Fruit fly (Drosophila melanogaster) whole organism, embryonic: ENCODE data around the gene Rpn2.

Experiments used
- CG10267 ChIP-seq: fragments of 200-800 bp; sonication (Bioruptor generic); optimal IDR thresholded peaks from 2 replicates; lab custom pipeline; 2018; ENCODE audit warnings: missing biosample characterization, mild to moderate bottlenecking, missing genetic modification characterization, moderate library complexity
- CG10543 ChIP-seq: fragments of 200-800 bp; sonication (Bioruptor generic); optimal IDR thresholded peaks from 3 replicates; lab custom pipeline; 2017; ENCODE audit warnings: missing biosample characterization, mild to moderate bottlenecking, missing genetic modification characterization, moderate library complexity
- CG10654 ChIP-seq: fragments of 200-800 bp; sonication (Bioruptor generic); optimal IDR thresholded peaks from 2 replicates; lab custom pipeline; 2016; ENCODE audit warnings: missing biosample characterization, missing genetic modification characterization
- CG11093 ChIP-seq: fragments of 200-800 bp; sonication (Bioruptor generic); IDR thresholded peaks from 3 replicates; pipeline ENCODE4 v1.3.6; 2022; ENCODE audit warnings: missing biosample characterization, missing genetic modification characterization
- CG15601 ChIP-seq: fragments of 200-800 bp; sonication (Bioruptor generic); optimal IDR thresholded peaks from 3 replicates; lab custom pipeline; 2019; ENCODE audit warnings: missing biosample characterization, mild to moderate bottlenecking, missing genetic modification characterization, moderate library complexity
- CG15696 ChIP-seq: fragments of 200-800 bp; sonication (Bioruptor generic); optimal IDR thresholded peaks from 2 replicates; lab custom pipeline; 2019; ENCODE audit warnings: missing biosample characterization, mild to moderate bottlenecking, missing genetic modification characterization, moderate library complexity
- CG16779 ChIP-seq: fragments of 200-800 bp; sonication (Bioruptor generic); IDR thresholded peaks from 2 replicates; pipeline ENCODE4 v1.3.6; 2022; ENCODE audit warnings: missing biosample characterization, missing genetic modification characterization
- CG16863 ChIP-seq: fragments of 200-800 bp; sonication (Bioruptor generic); optimal IDR thresholded peaks from 3 replicates; lab custom pipeline; 2016; ENCODE audit warnings: missing biosample characterization, missing genetic modification characterization
- CG18262 ChIP-seq: fragments of 200-800 bp; optimal IDR thresholded peaks from 3 replicates; lab custom pipeline; 2019; ENCODE audit warnings: missing biosample characterization, mild to moderate bottlenecking, missing genetic modification characterization, moderate library complexity
- CG1832 ChIP-seq: fragments of 200-800 bp; sonication (Bioruptor generic); optimal IDR thresholded peaks from 2 replicates; lab custom pipeline; 2017; ENCODE audit warnings: missing biosample characterization, mild to moderate bottlenecking, missing genetic modification characterization, inconsistent platforms
- CG18619 ChIP-seq: fragments of 200-800 bp; sonication (Bioruptor generic); optimal IDR thresholded peaks from 3 replicates; lab custom pipeline; 2017; ENCODE audit warnings: missing biosample characterization, mild to moderate bottlenecking, missing genetic modification characterization
- CG2129 ChIP-seq: fragments of 200-800 bp; sonication (Bioruptor generic); IDR thresholded peaks from 2 replicates; pipeline ENCODE4 v1.3.6; 2022; ENCODE audit warnings: missing biosample characterization, missing genetic modification characterization; ENCODE audit not compliant: partially characterized antibody
- CG4707 ChIP-seq: fragments of 200-800 bp; sonication (Bioruptor generic); optimal IDR thresholded peaks from 2 replicates; lab custom pipeline; 2018; ENCODE audit warnings: missing biosample characterization, mild to moderate bottlenecking, missing genetic modification characterization, moderate library complexity
- CG7357 ChIP-seq: fragments of 200-800 bp; sonication (Bioruptor generic); IDR thresholded peaks from 3 replicates; pipeline ENCODE4 v1.3.6; 2022; ENCODE audit warnings: missing biosample characterization, missing genetic modification characterization
- CG8281 ChIP-seq: fragments of 200-800 bp; sonication (Bioruptor generic); optimal IDR thresholded peaks from 2 replicates; lab custom pipeline; 2018; ENCODE audit warnings: missing biosample characterization, mild to moderate bottlenecking, missing genetic modification characterization, moderate library complexity
- CG8478 ChIP-seq: fragments of >200 bp; optimal IDR thresholded peaks from 2 replicates; lab custom pipeline; 2018
- D ChIP-seq, 2 experiments: fragments of 200-800 bp in 1 of 2; fragments of >200 bp in 1 of 2; sonication (Bioruptor generic) in 1 of 2; optimal IDR thresholded peaks; 2 replicates in 1 of 2; 3 replicates in 1 of 2; lab custom pipeline; 2017; ENCODE audit warnings: mild to moderate bottlenecking in 1 of 2, missing biosample characterization in 1 of 2, missing genetic modification characterization in 1 of 2, missing genetic modification reagents in 1 of 2
- Hand ChIP-seq: fragments of 200-800 bp; sonication (Bioruptor generic); optimal IDR thresholded peaks from 2 replicates; lab custom pipeline; 2017; ENCODE audit warnings: mild to moderate bottlenecking, missing biosample characterization, missing genetic modification reagents, missing genetic modification characterization
- Hr3 ChIP-seq: fragments of 200-800 bp; sonication (Bioruptor generic); optimal IDR thresholded peaks from 3 replicates; lab custom pipeline; 2016; ENCODE audit warnings: missing biosample characterization, missing genetic modification characterization
- Hr78 ChIP-seq, 2 experiments: fragments of 200-800 bp in 1 of 2; fragments of >200 bp in 1 of 2; sonication (Bioruptor generic) in 1 of 2; optimal IDR thresholded peaks; 2 replicates each; lab custom pipeline; 2017 to 2019; ENCODE audit warnings: missing biosample characterization in 2 of 2, missing genetic modification characterization in 2 of 2, mild to moderate bottlenecking in 1 of 2, moderate library complexity in 1 of 2
- Lhr ChIP-seq: fragments of 200-800 bp; sonication (Bioruptor generic); optimal IDR thresholded peaks from 3 replicates; lab custom pipeline; 2017; ENCODE audit warnings: mild to moderate bottlenecking, missing biosample characterization, missing genetic modification reagents, missing genetic modification characterization
- MTF-1 ChIP-seq: fragments of 200-800 bp; sonication (Bioruptor generic); optimal IDR thresholded peaks from 2 replicates; lab custom pipeline; 2018; ENCODE audit warnings: missing biosample characterization, mild to moderate bottlenecking, missing genetic modification characterization, borderline replicate concordance
- Mes4 ChIP-seq: fragments of 200-800 bp; sonication (Bioruptor generic); optimal IDR thresholded peaks from 2 replicates; lab custom pipeline; 2016; ENCODE audit warnings: missing biosample characterization, missing genetic modification characterization
- Pdp1 ChIP-seq, 2 experiments: fragments of 200-800 bp; sonication (Bioruptor generic); optimal IDR thresholded peaks; 3 replicates each; lab custom pipeline; 2016; ENCODE audit warnings: missing biosample characterization in 2 of 2, missing genetic modification characterization in 2 of 2, mild to moderate bottlenecking in 1 of 2, moderate library complexity in 1 of 2
- Scr ChIP-seq: fragments of 200-800 bp; sonication (Bioruptor generic); IDR thresholded peaks from 2 replicates; pipeline ENCODE4 v1.3.6; 2022; ENCODE audit warnings: missing biosample characterization, missing genetic modification characterization; ENCODE audit not compliant: partially characterized antibody
- Sry-β ChIP-seq: fragments of 200-800 bp; sonication (Bioruptor generic); optimal IDR thresholded peaks from 2 replicates; lab custom pipeline; 2018; ENCODE audit warnings: missing biosample characterization, mild to moderate bottlenecking, missing genetic modification characterization, moderate library complexity
- TFAM ChIP-seq: fragments of 200-800 bp; sonication (Bioruptor generic); optimal IDR thresholded peaks from 2 replicates; lab custom pipeline; 2017; ENCODE audit warnings: missing biosample characterization, missing genetic modification characterization, inconsistent platforms
- ash1 ChIP-seq: fragments of 200-800 bp; sonication (Bioruptor generic); optimal IDR thresholded peaks from 2 replicates; lab custom pipeline; 2018; ENCODE audit warnings: missing biosample characterization, mild to moderate bottlenecking, missing genetic modification characterization
- bab2 ChIP-seq: fragments of 200-800 bp; sonication (Bioruptor generic); optimal IDR thresholded peaks from 2 replicates; lab custom pipeline; 2016; ENCODE audit warnings: missing biosample characterization, missing genetic modification characterization
- chif ChIP-seq, 2 experiments: fragments of 200-800 bp; sonication (Bioruptor generic); optimal IDR thresholded peaks; 3 replicates each; lab custom pipeline; 2016; ENCODE audit warnings: missing biosample characterization in 2 of 2, missing genetic modification characterization in 2 of 2
- dimm ChIP-seq: fragments of 200-800 bp; sonication (Bioruptor generic); IDR thresholded peaks from 2 replicates; pipeline ENCODE4 v1.3.6; 2022; ENCODE audit warnings: missing biosample characterization, missing genetic modification characterization
- disco-r ChIP-seq: fragments of 200-800 bp; sonication (Bioruptor generic); optimal IDR thresholded peaks from 2 replicates; lab custom pipeline; 2016; ENCODE audit warnings: missing biosample characterization, missing genetic modification characterization
- gce ChIP-seq: fragments of 200-800 bp; sonication (Bioruptor generic); IDR thresholded peaks from 3 replicates; pipeline ENCODE4 v1.3.6; 2022; ENCODE audit warnings: missing biosample characterization, missing genetic modification characterization
- h ChIP-seq: fragments of >200 bp; optimal IDR thresholded peaks from 2 replicates; lab custom pipeline; 2017
- hkb ChIP-seq, 2 experiments: fragments of 200-800 bp in 1 of 2; fragments of >200 bp in 1 of 2; sonication (Bioruptor generic) in 1 of 2; IDR thresholded peaks in 1 of 2; optimal IDR thresholded peaks in 1 of 2; 2 replicates each; pipeline versions ENCODE4 v1.3.6 to Lab custom; 2017 to 2022; ENCODE audit warnings: missing biosample characterization in 1 of 2, missing genetic modification characterization in 1 of 2
- insv ChIP-seq, 2 experiments: fragments of 200-800 bp; sonication (Bioruptor generic); optimal IDR thresholded peaks; 3 replicates each; lab custom pipeline; 2016 to 2018; ENCODE audit warnings: missing biosample characterization in 2 of 2, missing genetic modification characterization in 2 of 2
- jigr1 ChIP-seq: fragments of 200-800 bp; sonication (Bioruptor generic); IDR thresholded peaks from 3 replicates; pipeline ENCODE4 v1.3.6; 2022; ENCODE audit warnings: missing biosample characterization, missing genetic modification characterization
- lbe ChIP-seq: fragments of 200-800 bp; sonication (Bioruptor generic); optimal IDR thresholded peaks from 2 replicates; lab custom pipeline; 2016; ENCODE audit warnings: missing biosample characterization, mild to moderate bottlenecking, missing genetic modification characterization
- nerfin-2 ChIP-seq: fragments of 200-800 bp; sonication (Bioruptor generic); IDR thresholded peaks from 2 replicates; pipeline ENCODE4 v1.3.6; 2022; ENCODE audit warnings: missing biosample characterization, missing genetic modification characterization; ENCODE audit not compliant: partially characterized antibody
- nmo ChIP-seq: fragments of 200-800 bp; sonication (Bioruptor generic); optimal IDR thresholded peaks from 2 replicates; lab custom pipeline; 2018; ENCODE audit warnings: missing biosample characterization, mild to moderate bottlenecking, missing genetic modification characterization, moderate library complexity
- pho ChIP-seq: fragments of 200-800 bp; sonication (Bioruptor generic); optimal IDR thresholded peaks from 2 replicates; lab custom pipeline; 2016; ENCODE audit warnings: missing biosample characterization, missing genetic modification characterization
- pnt ChIP-seq: fragments of 200-800 bp; sonication (Bioruptor generic); optimal IDR thresholded peaks from 3 replicates; lab custom pipeline; 2016; ENCODE audit warnings: missing biosample characterization, missing genetic modification characterization
- slp2 ChIP-seq: fragments of 200-800 bp; sonication (Bioruptor generic); optimal IDR thresholded peaks from 2 replicates; lab custom pipeline; 2016; ENCODE audit warnings: missing biosample characterization, missing genetic modification characterization
- trem ChIP-seq: fragments of 200-800 bp; optimal IDR thresholded peaks from 3 replicates; lab custom pipeline; 2019; ENCODE audit warnings: missing biosample characterization, mild to moderate bottlenecking, missing genetic modification characterization, moderate library complexity
- tx ChIP-seq: fragments of 200-800 bp; sonication (Bioruptor generic); optimal IDR thresholded peaks from 2 replicates; lab custom pipeline; 2016; ENCODE audit warnings: missing biosample characterization, missing genetic modification characterization
- unpg ChIP-seq: fragments of 200-800 bp; sonication (Bioruptor generic); optimal IDR thresholded peaks from 3 replicates; lab custom pipeline; 2018; ENCODE audit warnings: missing biosample characterization, mild to moderate bottlenecking, missing genetic modification characterization, moderate library complexity

The Rpn2 gene

DNA sequence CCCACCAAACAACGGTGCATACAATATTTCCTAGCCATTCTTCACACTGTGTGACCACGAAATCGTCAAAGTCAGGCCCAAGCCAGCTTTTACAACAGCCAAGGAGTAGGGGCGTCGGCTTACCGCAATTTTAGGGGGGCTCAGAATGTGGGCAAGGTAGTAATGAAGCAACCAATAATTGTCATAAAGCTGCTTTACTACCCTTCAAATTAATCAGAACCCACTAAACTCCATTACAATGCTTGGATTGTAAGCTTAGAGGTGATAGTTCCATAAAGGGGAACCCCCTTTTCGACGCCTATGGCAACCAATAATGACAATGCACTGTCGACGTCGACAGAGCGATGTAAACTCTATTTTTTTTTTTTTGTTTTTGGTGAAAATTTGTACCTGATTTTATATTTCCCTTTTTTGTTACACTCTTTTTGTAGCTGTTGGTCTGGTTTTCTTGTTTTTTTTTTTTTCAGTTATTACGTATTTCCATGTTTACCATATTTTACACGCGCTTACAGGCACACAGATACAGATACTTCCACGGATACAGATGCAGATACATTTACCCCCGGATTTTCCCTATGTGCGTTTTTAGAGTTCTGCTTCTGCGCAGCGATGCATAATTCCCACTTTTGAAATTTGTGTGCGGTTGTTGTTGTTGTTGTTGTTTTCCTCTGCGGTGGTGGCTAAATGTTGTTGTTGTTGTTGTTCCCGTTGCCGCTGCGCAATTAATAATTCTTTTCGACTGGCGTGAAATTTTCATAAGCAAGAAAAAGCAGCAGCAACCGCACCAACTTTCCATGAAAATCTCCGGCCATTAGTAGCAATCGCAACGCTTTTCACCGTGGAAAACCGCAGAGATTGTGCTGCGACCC, 51.5 kb downstream of the Rpn2 start (continued):
- TF ChIP-seq CG10267 (tag; lab: Kevin White, UChicago) (peak; percentile 68), nerfin-2 (no peak), CG8478 (no peak), pnt (GFP tag; lab: Kevin White, UChicago) (peak; percentile 64), Hand (GFP tag; lab: Kevin White, UChicago) (no peak), Hr3 (GFP tag; lab: Kevin White, UChicago) (peak; percentile 56), slp2 (GFP tag; lab: Kevin White, UChicago) (peak; percentile 55), Lhr (GFP tag; lab: Kevin White, UChicago) (peak; percentile 56), trem (tag; lab: Kevin White, UChicago) (peak; percentile 74), ash1 (GFP tag; lab: Kevin White, UChicago) (no peak), bab2 (GFP tag; lab: Kevin White, UChicago) (peak; percentile 74), CG16863 (peak; percentile 79), hkb (optimal IDR thresholded peaks at IDR 0.05; lab: Kevin White, UChicago) (no peak), hkb (GFP tag; IDR thresholded peaks at IDR 0.05; lab: Robert Waterston, UW) (peak; percentile 78), CG16779 (0 out of 2 replicates have a peak, but pooled peaks have one; percentile 46), lbe (GFP tag; lab: Kevin White, UChicago) (no peak), Hr78 (GFP tag; optimal IDR thresholded peaks at IDR 0.05; lab: Kevin White, UChicago) (peak in 1 of 2 experiments; percentile 58), unpg (GFP tag; lab: Kevin White, UChicago) (peak; percentile 85), CG15696 (tag; lab: Kevin White, UChicago) (peak; percentile 51), CG11093 (peak; percentile 79), Pdp1 (GFP tag; optimal IDR thresholded peaks at IDR 0.05; lab: Kevin White, UChicago) (peak; percentile 71 to 75), CG1832 (GFP tag; lab: Kevin White, UChicago) (no peak), Sry-β (GFP tag; lab: Kevin White, UChicago) (no peak), pho (GFP tag; lab: Kevin White, UChicago) (peak; percentile 9), jigr1 (GFP tag; lab: Robert Waterston, UW) (peak; percentile 80; the same call in 2 of the 3 replicates), CG2129 (GFP tag; lab: Robert Waterston, UW) (no peak), gce (peak; percentile 76), CG10543 (GFP tag; lab: Kevin White, UChicago) (no peak), TFAM (peak; percentile 46), chif (GFP tag; optimal IDR thresholded peaks at IDR 0.05; lab: Kevin White, UChicago) (peak; percentile 52 to 76), CG8281 (tag; lab: Kevin White, UChicago) (peak; percentile 58), CG18619 (peak; percentile 51), h (lab: Kevin White, UChicago) (no peak), CG18262 (peak; percentile 86), nmo (GFP tag; lab: Kevin White, UChicago) (peak; percentile 84), tx (GFP tag; lab: Kevin White, UChicago) (peak; percentile 62), CG4707 (GFP tag; lab: Kevin White, UChicago) (peak; percentile 65), CG10654 (peak; percentile 76), Mes4 (GFP tag; lab: Kevin White, UChicago) (peak; percentile 77), MTF-1 (GFP tag; lab: Kevin White, UChicago) (no peak), Scr (GFP tag; lab: Robert Waterston, UW) (no peak), insv (GFP tag; optimal IDR thresholded peaks at IDR 0.05; lab: Kevin White, UChicago) (no peak), dimm (GFP tag; lab: Robert Waterston, UW) (peak; percentile 60; the same call in 1 of the 2 replicates), CG15601 (peak; percentile 79), CG7357 (GFP tag; lab: Robert Waterston, UW) (peak; percentile 64; the same call in 2 of the 3 replicates), disco-r (GFP tag; lab: Kevin White, UChicago) (peak; percentile 34), D (optimal IDR thresholded peaks at IDR 0.05; lab: Kevin White, UChicago) (no peak), D (GFP tag; optimal IDR thresholded peaks at IDR 0.05; lab: Kevin White, UChicago) (peak; percentile 87)
